Fruit fly (Drosophila melanogaster) whole organism, embryonic: ENCODE data around the gene Nnp-1.

Experiments used
- Bgb ChIP-seq: fragments of 200-800 bp; sonication (Bioruptor generic); IDR thresholded peaks from 2 replicates; pipeline ENCODE4 v1.3.6; 2022; ENCODE audit warnings: missing biosample characterization, missing genetic modification characterization; ENCODE audit not compliant: partially characterized antibody
- CG10267 ChIP-seq: fragments of 200-800 bp; sonication (Bioruptor generic); optimal IDR thresholded peaks from 2 replicates; lab custom pipeline; 2018; ENCODE audit warnings: missing biosample characterization, mild to moderate bottlenecking, missing genetic modification characterization, moderate library complexity
- CG10366 ChIP-seq: fragments of 200-800 bp; sonication (Bioruptor generic); IDR thresholded peaks from 2 replicates; pipeline ENCODE4 v1.3.6; 2022; ENCODE audit warnings: missing biosample characterization, missing genetic modification characterization
- CG10431 ChIP-seq: fragments of 200-800 bp; sonication (Bioruptor generic); optimal IDR thresholded peaks from 3 replicates; lab custom pipeline; 2018; ENCODE audit warnings: missing biosample characterization, mild to moderate bottlenecking, missing genetic modification characterization
- CG11504 ChIP-seq: fragments of 200-800 bp; sonication (Bioruptor generic); optimal IDR thresholded peaks from 3 replicates; lab custom pipeline; 2019; ENCODE audit warnings: missing biosample characterization, mild to moderate bottlenecking, missing genetic modification characterization, moderate library complexity
- CG12071 ChIP-seq: fragments of 200-800 bp; sonication (Bioruptor generic); optimal IDR thresholded peaks from 3 replicates; lab custom pipeline; 2018; ENCODE audit warnings: missing biosample characterization, mild to moderate bottlenecking, missing genetic modification characterization
- CG13894 ChIP-seq: fragments of 200-800 bp; sonication (Bioruptor generic); optimal IDR thresholded peaks from 3 replicates; lab custom pipeline; 2018; ENCODE audit warnings: missing biosample characterization, mild to moderate bottlenecking, missing genetic modification characterization, moderate library complexity
- CG14050 ChIP-seq: fragments of 200-800 bp; sonication (Bioruptor generic); IDR thresholded peaks from 3 replicates; pipeline ENCODE4 v1.3.6; 2022; ENCODE audit warnings: missing biosample characterization, missing genetic modification characterization
- CG14441 ChIP-seq: fragments of 200-800 bp; sonication (Bioruptor generic); IDR thresholded peaks from 2 replicates; pipeline ENCODE4 v1.3.6; 2022; ENCODE audit warnings: missing biosample characterization, missing genetic modification characterization
- CG16815 ChIP-seq: fragments of 200-800 bp; sonication (Bioruptor generic); optimal IDR thresholded peaks from 3 replicates; lab custom pipeline; 2017; ENCODE audit warnings: missing biosample characterization, mild to moderate bottlenecking, missing genetic modification characterization
- CG17612 ChIP-seq: fragments of 200-800 bp; sonication (Bioruptor generic); IDR thresholded peaks from 2 replicates; pipeline ENCODE4 v1.3.6; 2022; ENCODE audit warnings: missing biosample characterization, missing genetic modification characterization
- CG17912 ChIP-seq: fragments of 200-800 bp; sonication (Bioruptor generic); optimal IDR thresholded peaks from 2 replicates; lab custom pipeline; 2018; ENCODE audit warnings: missing biosample characterization, mild to moderate bottlenecking, missing genetic modification characterization
- CG30431 ChIP-seq: fragments of 200-800 bp; sonication (Bioruptor generic); optimal IDR thresholded peaks from 2 replicates; lab custom pipeline; 2017; ENCODE audit warnings: missing biosample characterization, missing genetic modification characterization
- CG3065 ChIP-seq: fragments of 200-800 bp; sonication (Bioruptor generic); optimal IDR thresholded peaks from 2 replicates; lab custom pipeline; 2016; ENCODE audit warnings: missing biosample characterization, missing genetic modification characterization
- CG33557 ChIP-seq: fragments of 200-800 bp; sonication (Bioruptor generic); optimal IDR thresholded peaks from 2 replicates; lab custom pipeline; 2019; ENCODE audit warnings: missing biosample characterization, mild to moderate bottlenecking, missing genetic modification characterization, moderate library complexity
- CG4360 ChIP-seq: fragments of 200-800 bp; sonication (Bioruptor generic); IDR thresholded peaks from 2 replicates; pipeline ENCODE4 v1.3.6; 2022; ENCODE audit warnings: missing biosample characterization, missing genetic modification characterization
- CG4730 ChIP-seq: fragments of 200-800 bp; sonication (Bioruptor generic); IDR thresholded peaks from 2 replicates; pipeline ENCODE4 v1.3.6; 2022; ENCODE audit warnings: missing biosample characterization, missing genetic modification characterization
- CG4820 ChIP-seq: fragments of 200-800 bp; sonication (Bioruptor generic); optimal IDR thresholded peaks from 3 replicates; lab custom pipeline; 2016; ENCODE audit warnings: missing biosample characterization, missing genetic modification characterization
- CG5245 ChIP-seq: fragments of 200-800 bp; sonication (Bioruptor generic); optimal IDR thresholded peaks from 3 replicates; lab custom pipeline; 2016; ENCODE audit warnings: missing biosample characterization, missing genetic modification characterization
- CG7839 ChIP-seq: fragments of 200-800 bp; sonication (Bioruptor generic); optimal IDR thresholded peaks from 3 replicates; lab custom pipeline; 2018; ENCODE audit warnings: missing biosample characterization, mild to moderate bottlenecking, missing genetic modification characterization, moderate library complexity
- CG7987 ChIP-seq: fragments of 200-800 bp; sonication (Bioruptor generic); optimal IDR thresholded peaks from 2 replicates; lab custom pipeline; 2018; ENCODE audit warnings: missing biosample characterization, mild to moderate bottlenecking, missing genetic modification characterization, moderate library complexity
- CG8089 ChIP-seq: fragments of 200-800 bp; sonication (Bioruptor generic); optimal IDR thresholded peaks from 3 replicates; lab custom pipeline; 2016; ENCODE audit warnings: missing biosample characterization, missing genetic modification characterization
- CG9437 ChIP-seq: fragments of 200-800 bp; sonication (Bioruptor generic); optimal IDR thresholded peaks from 2 replicates; lab custom pipeline; 2018; ENCODE audit warnings: missing biosample characterization, mild to moderate bottlenecking, missing genetic modification characterization
- CG9797 ChIP-seq: fragments of 200-800 bp; sonication (Bioruptor generic); optimal IDR thresholded peaks from 3 replicates; lab custom pipeline; 2018; ENCODE audit warnings: missing biosample characterization, mild to moderate bottlenecking, missing genetic modification characterization
- Doc2 ChIP-seq: fragments of 200-800 bp; sonication (Bioruptor generic); IDR thresholded peaks from 2 replicates; pipeline ENCODE4 v1.3.6; 2022; ENCODE audit warnings: missing biosample characterization, missing genetic modification characterization
- Hand ChIP-seq: fragments of 200-800 bp; sonication (Bioruptor generic); optimal IDR thresholded peaks from 2 replicates; lab custom pipeline; 2017; ENCODE audit warnings: mild to moderate bottlenecking, missing biosample characterization, missing genetic modification reagents, missing genetic modification characterization
- NC2β ChIP-seq: fragments of 200-800 bp; sonication (Bioruptor generic); optimal IDR thresholded peaks from 2 replicates; lab custom pipeline; 2016; ENCODE audit warnings: missing biosample characterization, missing genetic modification characterization
- Nf-YC ChIP-seq: fragments of 200-800 bp; optimal IDR thresholded peaks from 3 replicates; lab custom pipeline; 2019; ENCODE audit warnings: missing biosample characterization, mild to moderate bottlenecking, missing genetic modification characterization, moderate library complexity
- Spps ChIP-seq: fragments of 200-800 bp; sonication (Bioruptor generic); optimal IDR thresholded peaks from 2 replicates; lab custom pipeline; 2018; ENCODE audit warnings: missing biosample characterization, mild to moderate bottlenecking, missing genetic modification characterization
- Stat92E ChIP-seq, 3 experiments: fragments of >200 bp in 2 of 3; fragments of 200-800 bp in 1 of 3; sonication (Bioruptor generic) in 1 of 3; optimal IDR thresholded peaks; 2 replicates each; lab custom pipeline; 2017 to 2019; ENCODE audit warnings: missing biosample characterization in 3 of 3, missing genetic modification characterization in 3 of 3, mild to moderate bottlenecking in 1 of 3, moderate library complexity in 1 of 3
- Xbp1 ChIP-seq: fragments of 200-800 bp; sonication (Bioruptor generic); optimal IDR thresholded peaks from 3 replicates; lab custom pipeline; 2016; ENCODE audit warnings: missing biosample characterization, mild to moderate bottlenecking, missing genetic modification characterization
- cas ChIP-seq: fragments of 200-800 bp; sonication (Bioruptor generic); IDR thresholded peaks from 2 replicates; pipeline ENCODE4 v1.3.6; 2022; ENCODE audit warnings: missing biosample characterization, missing genetic modification characterization
- cg ChIP-seq: fragments of 200-800 bp; sonication (Bioruptor generic); optimal IDR thresholded peaks from 3 replicates; lab custom pipeline; 2019; ENCODE audit warnings: missing biosample characterization, mild to moderate bottlenecking, missing genetic modification characterization, moderate library complexity
- chinmo ChIP-seq: fragments of 200-800 bp; sonication (Bioruptor generic); IDR thresholded peaks from 4 replicates; pipeline ENCODE4 v1.3.6; 2022; ENCODE audit warnings: missing biosample characterization, missing genetic modification characterization; ENCODE audit not compliant: partially characterized antibody
- crp ChIP-seq, 2 experiments: fragments of 200-800 bp; sonication (Bioruptor generic); optimal IDR thresholded peaks; 2 replicates in 1 of 2; 3 replicates in 1 of 2; lab custom pipeline; 2017; ENCODE audit warnings: missing biosample characterization in 2 of 2, missing genetic modification characterization in 2 of 2, mild to moderate bottlenecking in 1 of 2, moderate library complexity in 1 of 2
- eve ChIP-seq, 2 experiments: fragments of >200 bp; optimal IDR thresholded peaks; 2 replicates each; lab custom pipeline; 2017; ENCODE audit warnings: missing biosample characterization in 2 of 2, missing genetic modification characterization in 2 of 2
- ftz-f1 ChIP-seq: fragments of 200-800 bp; sonication (Bioruptor generic); optimal IDR thresholded peaks from 2 replicates; lab custom pipeline; 2016; ENCODE audit warnings: missing biosample characterization, missing genetic modification characterization
- grau ChIP-seq: fragments of 200-800 bp; optimal IDR thresholded peaks from 3 replicates; lab custom pipeline; 2019; ENCODE audit warnings: missing biosample characterization, mild to moderate bottlenecking, missing genetic modification characterization, moderate library complexity
- ham ChIP-seq: fragments of 200-800 bp; sonication (Bioruptor generic); IDR thresholded peaks from 2 replicates; pipeline ENCODE4 v1.3.6; 2022; ENCODE audit warnings: missing biosample characterization, missing genetic modification characterization
- knrl ChIP-seq: fragments of 200-800 bp; sonication (Bioruptor generic); IDR thresholded peaks from 3 replicates; pipeline ENCODE4 v1.3.6; 2022; ENCODE audit warnings: missing biosample characterization, missing genetic modification characterization; ENCODE audit not compliant: partially characterized antibody
- lbe ChIP-seq: fragments of 200-800 bp; sonication (Bioruptor generic); optimal IDR thresholded peaks from 2 replicates; lab custom pipeline; 2016; ENCODE audit warnings: missing biosample characterization, mild to moderate bottlenecking, missing genetic modification characterization
- mirr ChIP-seq: fragments of 200-800 bp; sonication (Bioruptor generic); optimal IDR thresholded peaks from 3 replicates; lab custom pipeline; 2018; ENCODE audit warnings: missing biosample characterization, mild to moderate bottlenecking, missing genetic modification characterization
- odd ChIP-seq: fragments of 200-800 bp; sonication (Bioruptor generic); optimal IDR thresholded peaks from 2 replicates; lab custom pipeline; 2017; ENCODE audit warnings: missing biosample characterization, mild to moderate bottlenecking, missing genetic modification characterization
- otp ChIP-seq: fragments of 200-800 bp; sonication (Bioruptor generic); IDR thresholded peaks from 3 replicates; pipeline ENCODE4, ENCODE4 v1.3.6; 2022; ENCODE audit warnings: missing biosample characterization, missing genetic modification characterization
- pita ChIP-seq: fragments of 200-800 bp; sonication (Bioruptor generic); optimal IDR thresholded peaks from 2 replicates; lab custom pipeline; 2017; ENCODE audit warnings: missing biosample characterization, mild to moderate bottlenecking, missing genetic modification characterization
- slbo ChIP-seq: fragments of 200-800 bp; sonication (Bioruptor generic); IDR thresholded peaks from 2 replicates; pipeline ENCODE4 v1.3.6; 2022; ENCODE audit warnings: missing biosample characterization, missing genetic modification characterization
- sr ChIP-seq: fragments of 200-800 bp; sonication (Bioruptor generic); IDR thresholded peaks from 3 replicates; pipeline ENCODE4 v1.3.6; 2022; ENCODE audit warnings: missing biosample characterization, missing genetic modification characterization
- stc ChIP-seq: fragments of 200-800 bp; sonication (Bioruptor generic); IDR thresholded peaks from 2 replicates; pipeline ENCODE4 v1.3.6; 2022; ENCODE audit warnings: missing biosample characterization, missing genetic modification characterization
- sug ChIP-seq: fragments of 200-800 bp; optimal IDR thresholded peaks from 2 replicates; lab custom pipeline; 2019; ENCODE audit warnings: missing biosample characterization, mild to moderate bottlenecking, missing genetic modification characterization, moderate library complexity
- tgo ChIP-seq: fragments of 200-800 bp; sonication (Bioruptor generic); IDR thresholded peaks from 3 replicates; pipeline ENCODE4 v1.3.6; 2022; ENCODE audit warnings: missing biosample characterization, missing genetic modification characterization
- tx ChIP-seq: fragments of 200-800 bp; sonication (Bioruptor generic); optimal IDR thresholded peaks from 2 replicates; lab custom pipeline; 2016; ENCODE audit warnings: missing biosample characterization, missing genetic modification characterization

Gene Nnp-1

dm6 chr2L:13370762-13371161 lies 4.8 kb upstream of the Nnp-1 start, which contains the start of gene ND-B22 (continued):
- TF ChIP-seq tgo (GFP tag; lab: Robert Waterston, UW) = no peak
- TF ChIP-seq CG17612 = no peak
- TF ChIP-seq cas (GFP tag; lab: Robert Waterston, UW) = no peak
- no peak for TF ChIP-seq sr (GFP tag; lab: Robert Waterston, UW)
- TF ChIP-seq CG16815 (GFP tag; lab: Kevin White, UChicago) = no peak
- TF ChIP-seq NC2β = peak; percentile 17
- peak; percentile 43 for TF ChIP-seq grau (tag; lab: Kevin White, UChicago)
- TF ChIP-seq otp (GFP tag; lab: Robert Waterston, UW) = no peak
- TF ChIP-seq CG7839 = peak; percentile 41
- peak; percentile 8 for TF ChIP-seq CG13894 (tag; lab: Kevin White, UChicago)
- TF ChIP-seq slbo = peak; percentile 69
- no peak for TF ChIP-seq ftz-f1 (GFP tag; lab: Kevin White, UChicago)
- TF ChIP-seq CG33557 = no peak
- no peak for TF ChIP-seq knrl (GFP tag; lab: Robert Waterston, UW)
- no peak for TF ChIP-seq CG12071
- TF ChIP-seq CG17912 = no peak
- peak; percentile 97 for TF ChIP-seq CG4360
- peak; percentile 32 for TF ChIP-seq CG11504
- no peak for TF ChIP-seq pita
- peak; percentile 47 for TF ChIP-seq Nf-YC
- peak; percentile 32 for TF ChIP-seq odd
- peak; percentile 53 for TF ChIP-seq sug (tag; lab: Kevin White, UChicago)
- no peak for TF ChIP-seq CG4730 (GFP tag; lab: Robert Waterston, UW)
- peak; percentile 55 for TF ChIP-seq Xbp1 (GFP tag; lab: Kevin White, UChicago)
- TF ChIP-seq CG9797 (GFP tag; lab: Kevin White, UChicago) = no peak
- TF ChIP-seq chinmo = no peak
- TF ChIP-seq crp (GFP tag; optimal IDR thresholded peaks at IDR 0.05; lab: Kevin White, UChicago) = peak in 1 of 2 experiments; percentile 74
- TF ChIP-seq CG10366 (GFP tag; lab: Robert Waterston, UW) = no peak
- TF ChIP-seq CG4820 (GFP tag; lab: Kevin White, UChicago) = peak; percentile 39
- TF ChIP-seq eve (GFP tag; optimal IDR thresholded peaks at IDR 0.05; lab: Kevin White, UChicago) = no peak
- no peak for TF ChIP-seq CG8089
- TF ChIP-seq CG3065 = no peak
- TF ChIP-seq Hand (GFP tag; lab: Kevin White, UChicago) = no peak
- TF ChIP-seq CG30431 (GFP tag; lab: Kevin White, UChicago) = no peak
- peak; percentile 7 for TF ChIP-seq CG10431 (GFP tag; lab: Kevin White, UChicago)
- TF ChIP-seq CG14050 (GFP tag; lab: Robert Waterston, UW) = no peak; the same call in 2 of the 3 replicates
- TF ChIP-seq stc (GFP tag; lab: Robert Waterston, UW) = no peak
- TF ChIP-seq tx (GFP tag; lab: Kevin White, UChicago) = no peak
- TF ChIP-seq CG9437 (GFP tag; lab: Kevin White, UChicago) = no peak
- peak; percentile 56 for TF ChIP-seq lbe (GFP tag; lab: Kevin White, UChicago)
- no peak for TF ChIP-seq Doc2 (GFP tag; lab: Robert Waterston, UW)
- no peak for TF ChIP-seq Stat92E (GFP tag; optimal IDR thresholded peaks at IDR 0.05; lab: Kevin White, UChicago)
- no peak for TF ChIP-seq ham
- TF ChIP-seq CG7987 (GFP tag; lab: Kevin White, UChicago) = peak; percentile 23
- peak; percentile 25 for TF ChIP-seq CG5245 (GFP tag; lab: Kevin White, UChicago)
- TF ChIP-seq cg = no peak
- peak; percentile 93 for TF ChIP-seq CG10267 (tag; lab: Kevin White, UChicago)
- TF ChIP-seq mirr (GFP tag; lab: Kevin White, UChicago) = no peak
- TF ChIP-seq Spps = no peak
- no peak for TF ChIP-seq CG14441 (GFP tag; lab: Robert Waterston, UW)
- TF ChIP-seq Bgb (GFP tag; lab: Robert Waterston, UW) = peak; percentile 71
